Fruit fly (Drosophila melanogaster) whole organism, adult: ENCODE data around the gene zen2.

Source experiments
- CG12768 ChIP-seq: fragments of 200-800 bp; sonication (Bioruptor generic); optimal IDR thresholded peaks from 2 replicates; lab custom pipeline; 2017; ENCODE audit warnings: missing biosample characterization, missing genetic modification characterization, mild to moderate bottlenecking, moderate library complexity, missing genetic modification reagents
- CG1620 ChIP-seq: fragments of 200-800 bp; sonication (Bioruptor generic); optimal IDR thresholded peaks from 2 replicates; lab custom pipeline; 2016; ENCODE audit warnings: missing biosample characterization, missing genetic modification characterization
- CG7101 ChIP-seq: fragments of 200-800 bp; sonication (Bioruptor generic); optimal IDR thresholded peaks from 2 replicates; lab custom pipeline; 2018; ENCODE audit warnings: missing biosample characterization, mild to moderate bottlenecking, missing genetic modification characterization, moderate library complexity
- Clk ChIP-seq: fragments of 200-800 bp; sonication (Bioruptor generic); optimal IDR thresholded peaks from 2 replicates; lab custom pipeline; 2017; ENCODE audit warnings: missing biosample characterization, missing genetic modification characterization
- Crg-1 ChIP-seq: fragments of 200-800 bp; sonication (Bioruptor generic); optimal IDR thresholded peaks from 2 replicates; lab custom pipeline; 2016; ENCODE audit warnings: missing biosample characterization, missing genetic modification characterization
- Hr96 ChIP-seq: fragments of 200-800 bp; sonication (Bioruptor generic); optimal IDR thresholded peaks from 2 replicates; lab custom pipeline; 2016; ENCODE audit warnings: missing biosample characterization, missing genetic modification characterization
- bab1 ChIP-seq: fragments of 200-800 bp; sonication (Bioruptor generic); optimal IDR thresholded peaks from 3 replicates; lab custom pipeline; 2019; ENCODE audit warnings: missing biosample characterization, mild to moderate bottlenecking, missing genetic modification characterization, moderate library complexity
- kay ChIP-seq: fragments of 200-800 bp; sonication (Bioruptor generic); peaks from one replicate; lab custom pipeline; 2016; ENCODE audit warnings: missing biosample characterization, missing genetic modification characterization, borderline replicate concordance
- tj ChIP-seq: fragments of 200-800 bp; sonication (Bioruptor generic); optimal IDR thresholded peaks from 3 replicates; lab custom pipeline; 2017; ENCODE audit warnings: missing biosample characterization, mild to moderate bottlenecking, missing genetic modification characterization, moderate library complexity
- toe ChIP-seq: fragments of 200-800 bp; sonication (Bioruptor generic); optimal IDR thresholded peaks from 2 replicates; lab custom pipeline; 2016; ENCODE audit warnings: missing biosample characterization, missing genetic modification characterization

dm6 chr3R:6754104-6754951, 10.4 kb upstream of the zen2 start, which contains the start of gene zen:
- no peak for TF ChIP-seq kay (GFP tag; lab: Kevin White, UChicago)
- TF ChIP-seq tj (GFP tag; lab: Kevin White, UChicago): no peak
- no peak for TF ChIP-seq bab1 (GFP tag; lab: Kevin White, UChicago)
- no peak for TF ChIP-seq Clk
- no peak for TF ChIP-seq CG12768 (GFP tag; lab: Kevin White, UChicago)
- no peak for TF ChIP-seq CG1620 (GFP tag; lab: Kevin White, UChicago)
- no peak for TF ChIP-seq Crg-1 (GFP tag; lab: Kevin White, UChicago)
- no peak for TF ChIP-seq CG7101 (tag; lab: Kevin White, UChicago)
- TF ChIP-seq toe (GFP tag; lab: Kevin White, UChicago): no peak
- TF ChIP-seq Hr96: no peak
